Worm (Caenorhabditis elegans): ENCODE results near the gene tps-1.

DNA sequence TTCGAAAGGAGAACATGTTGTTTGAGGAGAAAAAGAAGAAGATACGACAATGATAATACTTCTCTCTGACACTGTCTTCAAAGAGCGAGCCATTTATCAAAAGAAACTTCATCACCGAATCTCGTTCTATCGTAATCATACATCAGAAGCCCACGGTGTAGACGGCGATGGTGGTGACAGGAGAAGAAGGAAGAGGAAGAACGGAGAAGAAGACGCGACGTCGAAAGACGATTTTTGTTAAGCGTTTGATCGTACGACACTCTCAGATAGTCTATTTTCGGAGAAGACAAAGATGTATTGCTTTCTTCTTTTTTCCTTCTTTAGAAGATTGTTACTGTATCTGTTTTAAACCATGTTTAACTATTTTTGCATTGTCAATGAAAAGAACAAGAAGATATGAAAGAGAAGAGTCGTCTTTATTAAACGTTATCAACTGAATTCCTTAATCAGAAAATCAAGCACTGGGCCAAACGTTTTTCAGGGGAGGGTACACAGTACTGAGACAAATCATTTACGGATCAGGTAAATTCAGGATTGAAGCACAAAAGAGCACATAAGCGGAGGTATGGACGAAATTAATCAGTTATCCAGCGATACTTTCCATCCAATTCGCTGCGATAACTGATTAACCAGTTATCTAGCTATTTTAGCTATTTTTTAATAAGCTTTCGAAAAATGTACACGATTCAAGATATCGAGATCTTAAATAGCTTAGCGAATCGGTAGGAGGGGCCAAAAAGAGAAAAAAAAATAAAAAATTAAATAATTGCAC lies 54.3 kb downstream of the tps-1 start:
- no peak for TF ChIP-seq lsy-2 (tag; optimal IDR thresholded peaks at IDR 0.05)
- TF ChIP-seq pha-4 (tag; optimal IDR thresholded peaks at IDR 0.05): no peak
- TF ChIP-seq elt-1 (tag; optimal IDR thresholded peaks at IDR 0.05; ENCODE audit: borderline replicate concordance, insufficient read depth): no peak
- TF ChIP-seq blmp-1 (tag; optimal IDR thresholded peaks at IDR 0.05): no peak
- no peak for TF ChIP-seq snpc-4 (tag; optimal IDR thresholded peaks at IDR 0.05)
- TF ChIP-seq nhr-237 (tag; optimal IDR thresholded peaks at IDR 0.05): no peak
- no peak for TF ChIP-seq ceh-83 (GFP tag; optimal IDR thresholded peaks at IDR 0.05)
- no peak for TF ChIP-seq lin-32 (GFP tag; optimal IDR thresholded peaks at IDR 0.05)
- TF ChIP-seq lin-13 (tag; optimal IDR thresholded peaks at IDR 0.05): no peak
